Worm (Caenorhabditis elegans) whole organism, late embryonic: ENCODE results near the gene irld-4.

Source experiments
- F13H6.1 ChIP-seq: sonication (generic microtip); optimal IDR thresholded peaks from 2 replicates; lab custom pipeline; 2016; ENCODE audit warnings: missing genetic modification characterization, missing compliant biosample characterization
- K02D7.2 ChIP-seq: sonication (generic microtip); optimal IDR thresholded peaks from 2 replicates; lab custom pipeline; 2017; ENCODE audit warnings: mild to moderate bottlenecking, missing genetic modification characterization, missing compliant biosample characterization
- T23F11.4 ChIP-seq: fragments of 200-800 bp; sonication (Bioruptor generic); optimal IDR thresholded peaks from 2 replicates; lab custom pipeline; 2018; ENCODE audit warnings: mild to moderate bottlenecking, missing genetic modification characterization, missing compliant biosample characterization
- Y22D7AL.16 ChIP-seq: sonication (generic microtip); optimal IDR thresholded peaks from 2 replicates; lab custom pipeline; 2016; ENCODE audit warnings: missing genetic modification characterization, missing compliant biosample characterization
- ahr-1 ChIP-seq: sonication (generic microtip); optimal IDR thresholded peaks from 2 replicates; lab custom pipeline; 2016; ENCODE audit warnings: missing genetic modification characterization, missing compliant biosample characterization
- ceh-14 ChIP-seq: sonication (generic microtip); optimal IDR thresholded peaks from 2 replicates; lab custom pipeline; 2016; ENCODE audit warnings: missing genotype, missing genetic modification characterization, missing compliant biosample characterization
- ceh-18 ChIP-seq: sonication (generic microtip); optimal IDR thresholded peaks from 2 replicates; lab custom pipeline; 2016; ENCODE audit warnings: missing genetic modification characterization, missing compliant biosample characterization
- ceh-2 ChIP-seq: sonication (generic microtip); optimal IDR thresholded peaks from 2 replicates; lab custom pipeline; 2016; ENCODE audit warnings: missing genotype, missing genetic modification characterization, missing compliant biosample characterization
- ceh-34 ChIP-seq: sonication (generic microtip); optimal IDR thresholded peaks from 2 replicates; lab custom pipeline; 2016; ENCODE audit warnings: mild to moderate bottlenecking, missing genetic modification characterization, missing compliant biosample characterization
- ceh-48 ChIP-seq: sonication (generic microtip); optimal IDR thresholded peaks from 2 replicates; lab custom pipeline; 2016; ENCODE audit warnings: missing genetic modification characterization, inconsistent platforms, missing compliant biosample characterization
- ceh-6 ChIP-seq: fragments of 200-800 bp; sonication (Bioruptor generic); optimal IDR thresholded peaks from 2 replicates; lab custom pipeline; 2018; ENCODE audit warnings: mild to moderate bottlenecking, missing genetic modification characterization, missing compliant biosample characterization
- eyg-1 ChIP-seq: sonication (generic microtip); optimal IDR thresholded peaks from 2 replicates; lab custom pipeline; 2016; ENCODE audit warnings: missing genotype, missing genetic modification characterization, missing compliant biosample characterization
- fax-1 ChIP-seq: sonication (generic microtip); optimal IDR thresholded peaks from 2 replicates; lab custom pipeline; 2016; ENCODE audit warnings: missing genotype, missing genetic modification characterization, missing compliant biosample characterization
- fkh-6 ChIP-seq: sonication (generic microtip); optimal IDR thresholded peaks from 2 replicates; lab custom pipeline; 2016; ENCODE audit warnings: missing genetic modification characterization, missing compliant biosample characterization
- gmeb-2 ChIP-seq: sonication (generic microtip); optimal IDR thresholded peaks from 2 replicates; lab custom pipeline; 2016; ENCODE audit warnings: missing genetic modification characterization, inconsistent platforms, missing compliant biosample characterization
- hlh-13 ChIP-seq: fragments of 200-800 bp; sonication (Bioruptor generic); optimal IDR thresholded peaks from 2 replicates; lab custom pipeline; 2018; ENCODE audit warnings: mild to moderate bottlenecking, missing genetic modification characterization, missing compliant biosample characterization
- hlh-15 ChIP-seq: sonication (generic microtip); optimal IDR thresholded peaks from 2 replicates; lab custom pipeline; 2016; ENCODE audit warnings: missing genetic modification characterization, missing compliant biosample characterization
- hlh-30 ChIP-seq: sonication (generic microtip); optimal IDR thresholded peaks from 2 replicates; lab custom pipeline; 2017; ENCODE audit warnings: antibody characterized with exemption, missing genetic modification characterization, missing compliant biosample characterization; ENCODE audit not compliant: insufficient read depth
- hlh-8 ChIP-seq: sonication (generic microtip); optimal IDR thresholded peaks from 2 replicates; lab custom pipeline; 2016; ENCODE audit warnings: missing genotype, missing genetic modification characterization, missing compliant biosample characterization
- lin-11 ChIP-seq: fragments of 200-800 bp; sonication (Bioruptor generic); optimal IDR thresholded peaks from 2 replicates; lab custom pipeline; 2018; ENCODE audit warnings: mild to moderate bottlenecking, missing genetic modification characterization, missing compliant biosample characterization
- madf-2 ChIP-seq: sonication (generic microtip); optimal IDR thresholded peaks from 2 replicates; lab custom pipeline; 2017; ENCODE audit warnings: missing genetic modification characterization, missing compliant biosample characterization
- nfya-1 ChIP-seq: sonication (generic microtip); optimal IDR thresholded peaks from 2 replicates; lab custom pipeline; 2017; ENCODE audit warnings: missing genetic modification characterization, mild to moderate bottlenecking, missing compliant biosample characterization, antibody characterized with exemption, moderate library complexity
- npax-4 ChIP-seq: sonication (generic microtip); optimal IDR thresholded peaks from 2 replicates; lab custom pipeline; 2016; ENCODE audit warnings: missing genetic modification characterization, missing compliant biosample characterization
- odd-2 ChIP-seq: sonication (generic microtip); optimal IDR thresholded peaks from 2 replicates; lab custom pipeline; 2017; ENCODE audit warnings: antibody characterized with exemption, mild to moderate bottlenecking, missing genetic modification characterization, missing compliant biosample characterization
- pax-1 ChIP-seq: fragments of 150-350 bp; optimal IDR thresholded peaks from 2 replicates; lab custom pipeline; 2014; ENCODE audit warnings: missing biosample characterization, missing genetic modification characterization
- pha-4 ChIP-seq: fragments of 150-350 bp; optimal IDR thresholded peaks from 2 replicates; lab custom pipeline; 2018; ENCODE audit warnings: missing biosample characterization, missing genetic modification reagents, missing genetic modification characterization
- pros-1 ChIP-seq: fragments of 150-350 bp; optimal IDR thresholded peaks from 2 replicates; lab custom pipeline; 2014; ENCODE audit warnings: missing biosample characterization, missing genetic modification reagents, missing genetic modification characterization
- sdc-2 ChIP-seq: sonication (generic microtip); optimal IDR thresholded peaks from 2 replicates; lab custom pipeline; 2016; ENCODE audit warnings: missing genotype, missing genetic modification characterization, missing compliant biosample characterization
- sox-2 ChIP-seq: fragments of 200-800 bp; sonication (Bioruptor generic); IDR thresholded peaks from 2 replicates; pipeline ENCODE4 v1.3.6; 2022; ENCODE audit warnings: missing genetic modification reagents, missing genetic modification characterization, missing compliant biosample characterization
- syd-9 ChIP-seq: sonication (generic microtip); optimal IDR thresholded peaks from 2 replicates; lab custom pipeline; 2016; ENCODE audit warnings: mild to moderate bottlenecking, missing genetic modification characterization, moderate library complexity, missing compliant biosample characterization
- tbx-7 ChIP-seq: sonication (generic microtip); optimal IDR thresholded peaks from 2 replicates; lab custom pipeline; 2016; ENCODE audit warnings: missing genotype, missing genetic modification characterization, missing compliant biosample characterization
- ttx-3 ChIP-seq: sonication (generic microtip); optimal IDR thresholded peaks from 2 replicates; lab custom pipeline; 2016; ENCODE audit warnings: missing genetic modification reagents, missing genetic modification characterization, missing compliant biosample characterization
- unc-3 ChIP-seq, 2 experiments: fragments of 200-800 bp in 1 of 2; sonication (Bioruptor generic) in 1 of 2; sonication (generic microtip) in 1 of 2; conservative IDR thresholded peaks in 1 of 2; optimal IDR thresholded peaks in 1 of 2; 2 replicates each; pipeline versions ENCODE4 v1.3.6 to Lab custom; 2016 to 2022; ENCODE audit warnings: missing compliant biosample characterization in 2 of 2, missing genetic modification characterization in 2 of 2, missing genetic modification reagents in 1 of 2
- unc-42 ChIP-seq: sonication (generic microtip); optimal IDR thresholded peaks from 2 replicates; lab custom pipeline; 2016; ENCODE audit warnings: missing genotype, missing genetic modification characterization, missing compliant biosample characterization
- unc-55 ChIP-seq: sonication (generic microtip); optimal IDR thresholded peaks from 2 replicates; lab custom pipeline; 2017; ENCODE audit warnings: missing biosample characterization, missing genetic modification reagents, missing genetic modification characterization
- unc-86 ChIP-seq: sonication (generic microtip); optimal IDR thresholded peaks from 2 replicates; lab custom pipeline; 2016; ENCODE audit warnings: missing genetic modification characterization, missing compliant biosample characterization
- zip-5 ChIP-seq: sonication (generic microtip); optimal IDR thresholded peaks from 2 replicates; lab custom pipeline; 2016; ENCODE audit warnings: missing genetic modification characterization, missing compliant biosample characterization

irld-4 gene

ce11 chrIV:14611892-14612497 lies 20.9 kb upstream of the irld-4 start:
- no peak for TF ChIP-seq ceh-6 (GFP tag; lab: Kevin White, UChicago)
- no peak for TF ChIP-seq ahr-1
- TF ChIP-seq ceh-14 (tag; lab: Kevin White, UChicago): no peak
- no peak for TF ChIP-seq ttx-3 (tag; lab: Kevin White, UChicago)
- TF ChIP-seq gmeb-2 (tag; lab: Kevin White, UChicago): no peak
- TF ChIP-seq pax-1: no peak
- TF ChIP-seq fax-1 (tag; lab: Kevin White, UChicago): no peak
- no peak for TF ChIP-seq T23F11.4 (GFP tag; lab: Kevin White, UChicago)
- TF ChIP-seq hlh-30 (tag; lab: Kevin White, UChicago): no peak
- TF ChIP-seq fkh-6 (tag; lab: Kevin White, UChicago): no peak
- TF ChIP-seq hlh-15 (tag; lab: Kevin White, UChicago): no peak
- TF ChIP-seq F13H6.1 (tag; lab: Kevin White, UChicago): no peak
- TF ChIP-seq Y22D7AL.16 (tag; lab: Kevin White, UChicago): no peak
- TF ChIP-seq unc-3 (GFP tag; conservative IDR thresholded peaks at IDR 0.05; lab: Robert Waterston, UW): no peak
- no peak for TF ChIP-seq unc-3 (tag; optimal IDR thresholded peaks at IDR 0.05; lab: Kevin White, UChicago)
- TF ChIP-seq pros-1 (tag; lab: Kevin White, UChicago): no peak
- TF ChIP-seq sox-2: no peak
- no peak for TF ChIP-seq nfya-1
- TF ChIP-seq sdc-2 (tag; lab: Kevin White, UChicago): no peak

ce11 chrIV:14612547-14613329 lies 20.2 kb upstream of the irld-4 start:
- TF ChIP-seq tbx-7 (tag; lab: Kevin White, UChicago) (no peak), ceh-18 (peak; percentile 72), unc-55 (peak; percentile 31), ceh-34 (tag; lab: Kevin White, UChicago) (peak; percentile 52), madf-2 (tag; lab: Kevin White, UChicago) (no peak), unc-86 (tag; lab: Kevin White, UChicago) (no peak)

ce11 chrIV:14613375-14613774 lies 19.5 kb upstream of the irld-4 start:
- TF ChIP-seq unc-42 (tag; lab: Kevin White, UChicago) (no peak), lin-11 (tag; lab: Kevin White, UChicago) (no peak), unc-86 (tag; lab: Kevin White, UChicago) (no peak), eyg-1 (tag; lab: Kevin White, UChicago) (no peak), syd-9 (no peak), K02D7.2 (tag; lab: Kevin White, UChicago) (no peak), ceh-18 (no peak), pros-1 (tag; lab: Kevin White, UChicago) (no peak)
- TF ChIP-seq, all 69 proteins: peak for 0

- TF ChIP-seq npax-4 (no peak), hlh-8 (no peak), ceh-2 (tag; lab: Kevin White, UChicago) (no peak), odd-2 (tag; lab: Kevin White, UChicago) (no peak), ceh-14 (tag; lab: Kevin White, UChicago) (no peak), hlh-13 (no peak), pha-4 (no peak), T23F11.4 (GFP tag; lab: Kevin White, UChicago) (no peak), ceh-48 (no peak), unc-86 (tag; lab: Kevin White, UChicago) (no peak), zip-5 (tag; lab: Kevin White, UChicago) (no peak), F13H6.1 (tag; lab: Kevin White, UChicago) (no peak), ttx-3 (tag; lab: Kevin White, UChicago) (no peak)
Observed at ce11 chrIV:14614176-14614740, 18.6 kb upstream of the irld-4 start.
